Worm (Caenorhabditis elegans) whole organism, L3 larva: Measurements from ENCODE around the gene acdh-10.

Experiments used
- ZK546.5 ChIP-seq: sonication (generic microtip); optimal IDR thresholded peaks from 2 replicates; lab custom pipeline; 2017; ENCODE audit warnings: missing biosample characterization, missing genetic modification characterization
- ceh-16 ChIP-seq: sonication (generic microtip); optimal IDR thresholded peaks from 2 replicates; lab custom pipeline; 2017; ENCODE audit warnings: missing biosample characterization, missing genetic modification characterization
- elt-2 ChIP-seq: sonication (generic microtip); optimal IDR thresholded peaks from 2 replicates; lab custom pipeline; 2016; ENCODE audit warnings: missing genetic modification reagents, mild to moderate bottlenecking, missing genetic modification characterization, missing compliant biosample characterization
- eor-1 ChIP-seq, 2 experiments: fragments of 150-350 bp; optimal IDR thresholded peaks; 2 replicates each; lab custom pipeline; 2014 to 2018; ENCODE audit warnings: missing biosample characterization in 2 of 2, missing genetic modification characterization in 2 of 2
- jun-1 ChIP-seq: fragments of 150-350 bp; optimal IDR thresholded peaks from 2 replicates; lab custom pipeline; 2014; ENCODE audit warnings: missing biosample characterization, missing genetic modification reagents, missing genetic modification characterization
- mml-1 ChIP-seq: fragments of 150-350 bp; sonication (generic microtip); optimal IDR thresholded peaks from 3 replicates; lab custom pipeline; 2014; ENCODE audit warnings: missing biosample characterization, missing genetic modification characterization
- nhr-11 ChIP-seq: fragments of 150-350 bp; optimal IDR thresholded peaks from 2 replicates; lab custom pipeline; 2014; ENCODE audit warnings: missing biosample characterization, missing genetic modification characterization
- nhr-12 ChIP-seq: fragments of 150-350 bp; optimal IDR thresholded peaks from 2 replicates; lab custom pipeline; 2014; ENCODE audit warnings: missing biosample characterization, missing genetic modification characterization
- nhr-23 ChIP-seq: fragments of 150-350 bp; optimal IDR thresholded peaks from 2 replicates; lab custom pipeline; 2014; ENCODE audit warnings: missing biosample characterization, missing genetic modification reagents, missing genetic modification characterization
- nhr-237 ChIP-seq: fragments of 150-350 bp; optimal IDR thresholded peaks from 2 replicates; lab custom pipeline; 2014; ENCODE audit warnings: missing biosample characterization, missing genetic modification characterization
- nhr-25 ChIP-seq: sonication (generic microtip); optimal IDR thresholded peaks from 2 replicates; lab custom pipeline; 2017; ENCODE audit warnings: missing biosample characterization, missing genetic modification characterization
- nhr-67 ChIP-seq: fragments of 150-350 bp; optimal IDR thresholded peaks from 2 replicates; lab custom pipeline; 2014; ENCODE audit warnings: missing biosample characterization, missing genetic modification characterization
- nhr-76 ChIP-seq: fragments of 150-350 bp; sonication (generic microtip); optimal IDR thresholded peaks from 5 replicates; lab custom pipeline; 2014; ENCODE audit warnings: missing biosample characterization, missing genetic modification characterization
- snpc-4 ChIP-seq: fragments of 150-350 bp; optimal IDR thresholded peaks from 2 replicates; lab custom pipeline; 2014; ENCODE audit warnings: missing biosample characterization, missing genetic modification characterization
- tbx-2 ChIP-seq: sonication (generic microtip); optimal IDR thresholded peaks from 2 replicates; lab custom pipeline; 2016; ENCODE audit warnings: mild to moderate bottlenecking, missing genetic modification characterization, missing compliant biosample characterization
- unc-39 ChIP-seq: sonication (generic microtip); optimal IDR thresholded peaks from 4 replicates; lab custom pipeline; 2017; ENCODE audit warnings: missing biosample characterization, missing genetic modification characterization
- ztf-11 ChIP-seq: fragments of 150-350 bp; optimal IDR thresholded peaks from 2 replicates; lab custom pipeline; 2014; ENCODE audit warnings: missing biosample characterization, missing genetic modification characterization

The acdh-10 gene

ce11 chrX:17170401-17170800, 44.3 kb downstream of the acdh-10 start:
- TF ChIP-seq ZK546.5 (no peak), eor-1 (tag; optimal IDR thresholded peaks at IDR 0.05; lab: Kevin White, UChicago) (no peak), tbx-2 (tag; lab: Kevin White, UChicago) (no peak), nhr-237 (tag; lab: Kevin White, UChicago) (no peak), nhr-76 (tag; lab: Kevin White, UChicago) (no peak), unc-39 (tag; lab: Kevin White, UChicago) (no peak), ztf-11 (tag; lab: Kevin White, UChicago) (no peak), nhr-12 (no peak), snpc-4 (tag; lab: Kevin White, UChicago) (no peak), ceh-16 (no peak), nhr-23 (tag; lab: Kevin White, UChicago) (no peak), nhr-25 (tag; lab: Kevin White, UChicago) (no peak)

- TF ChIP-seq nhr-11 (tag; lab: Kevin White, UChicago) (no peak), elt-2 (tag; lab: Kevin White, UChicago) (no peak), nhr-67 (tag; lab: Kevin White, UChicago) (no peak), nhr-237 (tag; lab: Kevin White, UChicago) (no peak), snpc-4 (tag; lab: Kevin White, UChicago) (no peak), mml-1 (no peak), jun-1 (tag; lab: Kevin White, UChicago) (no peak)
Observed at ce11 chrX:17168086-17168485, 46.6 kb downstream of the acdh-10 start.
